Worm (Caenorhabditis elegans): Measurements from ENCODE around the gene ent-1.
A peak's percentile ranks its signal among the peaks of the same experiment; 100 is the strongest.

Gene ent-1

DNA sequence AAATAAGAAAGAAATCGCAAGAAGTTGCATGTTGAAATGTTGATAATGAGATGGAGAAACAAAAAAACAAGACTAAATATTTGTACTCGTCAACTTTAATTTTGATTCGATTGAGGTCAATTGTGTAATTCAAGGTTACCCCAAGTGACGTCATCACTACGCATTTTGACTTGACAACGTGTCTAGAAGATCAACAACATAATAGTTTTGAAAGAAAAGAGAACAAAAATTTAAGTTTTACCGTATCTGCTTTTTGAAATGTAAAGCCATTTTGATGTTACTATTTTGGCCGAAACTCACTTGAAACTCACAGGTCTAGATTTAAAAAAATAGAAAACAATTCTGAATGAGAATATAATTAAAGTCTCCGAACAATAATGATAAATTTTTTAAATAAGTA, 34.4 kb downstream of the ent-1 start, which contains the start of gene dsl-5:
Gene dsl-5, minus strand, starts transcription at position 101 of the 400 bp plus-strand sequence.
- no peak for TF ChIP-seq egl-27 (tag; optimal IDR thresholded peaks at IDR 0.05)
- TF ChIP-seq nhr-25 (tag; optimal IDR thresholded peaks at IDR 0.05): peak; percentile 12

DNA sequence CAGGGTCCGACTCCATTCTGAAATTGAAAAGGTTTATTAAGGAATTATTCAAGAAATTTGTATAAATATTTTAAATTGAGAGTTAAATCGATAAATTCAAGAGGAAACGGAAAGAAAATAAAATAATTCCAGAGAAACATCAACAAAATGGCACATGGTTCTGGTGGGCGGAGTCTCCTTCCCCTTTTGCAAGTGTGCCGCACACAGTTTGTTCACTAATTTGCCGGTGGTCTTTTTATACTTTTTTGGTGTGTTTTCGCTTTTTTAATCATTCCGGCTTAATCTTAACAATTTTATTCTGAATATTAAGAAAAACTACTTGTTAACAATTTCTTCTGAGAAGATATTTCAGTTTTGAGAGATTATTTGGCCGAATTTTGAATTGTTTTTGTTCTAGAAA, 50.4 kb downstream of the ent-1 start, which contains the start of the genes ragc-1 and Y24F12A.1:
Gene ragc-1, minus strand, starts transcription at position 25 of the 400 bp plus-strand sequence.
Gene Y24F12A.1, plus strand, starts transcription at position 346 of the 400 bp plus-strand sequence.
- TF ChIP-seq egl-27 (tag; optimal IDR thresholded peaks at IDR 0.05) (no peak), eor-1 (tag; optimal IDR thresholded peaks at IDR 0.05) (no peak), elt-2 (tag; optimal IDR thresholded peaks at IDR 0.05) (peak; percentile 47), pha-4 (tag; optimal IDR thresholded peaks at IDR 0.05) (peak; percentile 84), lin-15B (tag; optimal IDR thresholded peaks at IDR 0.05) (peak; percentile 42), nfya-1 (tag; optimal IDR thresholded peaks at IDR 0.05; ENCODE audit: insufficient read depth) (peak; percentile 59), snpc-4 (tag; optimal IDR thresholded peaks at IDR 0.05) (peak; percentile 71), lin-39 (tag; optimal IDR thresholded peaks at IDR 0.05) (peak; percentile 37), egl-5 (tag; optimal IDR thresholded peaks at IDR 0.05) (peak; percentile 42), aly-2 (tag; optimal IDR thresholded peaks at IDR 0.05) (no peak), nhr-43 (tag; optimal IDR thresholded peaks at IDR 0.05; ENCODE audit: poor library complexity, severe bottlenecking) (no peak), ceh-9 (tag; optimal IDR thresholded peaks at IDR 0.05) (no peak), ztf-11 (tag; optimal IDR thresholded peaks at IDR 0.05) (no peak), nhr-23 (tag; optimal IDR thresholded peaks at IDR 0.05) (peak; percentile 19)
